Fruit fly (Drosophila melanogaster) S2 (cell line): ENCODE data around the gene CG4887.

ENCODE experiments used
- CG8478 ChIP-seq: fragments of >200 bp; optimal IDR thresholded peaks from 2 replicates; lab custom pipeline; 2018
- CTCF ChIP-seq, 2 experiments: fragments of >200 bp; optimal IDR thresholded peaks; 2 replicates each; lab custom pipeline; 2018

CG4887 gene

DNA sequence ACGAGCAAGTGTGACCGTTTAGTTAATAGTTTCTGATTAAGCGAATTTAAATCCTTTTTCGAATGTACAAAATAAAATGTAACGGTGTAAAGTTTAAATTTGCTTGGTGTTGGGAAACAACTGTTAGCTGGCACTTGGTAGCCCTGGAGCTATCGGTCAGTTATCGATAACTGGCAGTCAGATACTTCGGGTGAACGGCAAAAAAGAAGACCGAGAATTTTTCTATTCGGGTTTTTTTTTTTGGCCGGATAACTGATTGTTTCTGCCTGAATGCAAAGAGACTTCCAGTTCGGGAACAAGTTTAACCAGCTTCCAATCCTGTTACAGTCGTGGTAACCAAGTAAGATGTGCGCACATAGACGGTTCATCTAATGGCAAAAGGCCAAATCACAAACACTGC, 4.7 kb downstream of the CG4887 start, which contains the start of gene CG4896:
Gene CG4896, plus strand, starts transcription at position 169 of the 400 bp plus-strand sequence.
- no peak for TF ChIP-seq CG8478 (lab: Kevin White, UChicago)
- TF ChIP-seq CTCF (optimal IDR thresholded peaks at IDR 0.05; lab: Kevin White, UChicago): no peak

DNA sequence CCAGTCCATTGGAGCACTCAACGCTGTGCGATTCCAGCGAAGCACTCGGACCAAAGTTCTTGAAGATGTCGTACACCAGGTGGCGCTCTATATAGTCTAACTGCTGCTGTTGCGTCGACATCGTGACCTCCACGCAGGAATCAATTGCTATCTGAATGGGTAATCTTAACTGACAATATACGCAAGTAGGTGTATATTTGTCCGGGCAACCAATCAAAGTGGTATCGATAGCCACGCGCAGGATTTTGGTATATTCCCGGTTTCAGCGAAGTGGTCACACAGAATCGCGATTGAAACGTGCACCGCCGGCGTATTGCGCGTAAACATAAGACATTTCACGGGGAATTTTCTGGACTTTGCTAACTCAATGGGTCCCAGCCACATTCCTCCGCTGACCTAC, 11.0 kb downstream of the CG4887 start, which contains the start of the genes CG5126 and Tgt:
Gene CG5126, minus strand, starts transcription at position 222 of the 400 bp plus-strand sequence.
Gene Tgt, plus strand, starts transcription at position 267 of the 400 bp plus-strand sequence.
- peak; percentile 68 to 83 for TF ChIP-seq CTCF (optimal IDR thresholded peaks at IDR 0.05; lab: Kevin White, UChicago)
- no peak for TF ChIP-seq CG8478 (lab: Kevin White, UChicago)

DNA sequence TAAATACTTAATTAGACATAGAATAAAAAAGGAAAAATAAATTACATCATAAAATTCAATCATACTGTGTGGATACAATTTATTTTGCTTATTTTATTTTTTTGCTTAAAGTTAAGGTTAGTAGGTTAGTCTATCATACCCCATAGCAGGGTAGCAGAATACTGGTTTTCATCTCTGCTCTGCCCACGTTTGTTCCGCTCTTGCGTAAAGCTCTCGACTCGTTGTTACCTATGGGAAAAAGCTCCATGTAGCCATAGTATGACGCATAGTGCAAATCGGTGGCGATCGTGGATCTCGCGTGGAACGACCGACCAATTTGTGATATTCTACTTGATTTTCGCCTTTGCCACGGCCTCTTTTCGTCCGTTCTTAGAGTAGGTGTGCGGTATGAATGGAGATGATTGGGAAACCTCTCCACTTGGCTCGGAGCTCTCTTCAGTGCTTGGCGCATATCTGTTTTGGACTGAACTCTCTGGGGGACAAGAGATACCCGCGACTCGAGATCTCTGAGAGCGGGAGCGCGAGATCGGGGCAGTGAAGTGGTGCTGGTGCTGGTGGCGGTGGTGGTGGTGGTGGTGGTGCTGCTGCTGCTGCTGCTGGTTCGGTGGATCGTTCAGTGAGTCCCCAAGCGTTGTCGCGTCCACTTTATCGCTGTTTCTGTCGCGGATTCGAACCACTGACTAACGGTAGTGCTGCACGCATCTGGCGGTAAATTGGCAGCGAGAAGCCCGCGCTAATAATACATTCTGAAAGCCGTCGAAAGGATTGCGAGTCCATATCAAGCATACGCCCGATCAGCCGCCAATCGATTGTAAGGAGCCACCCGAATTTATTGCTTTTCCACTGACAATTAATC, 13.1 kb downstream of the CG4887 start, which contains the start of gene CG5001:
Gene CG5001, plus strand, starts transcription at position 116 of the 856 bp plus-strand sequence.
- TF ChIP-seq CTCF (optimal IDR thresholded peaks at IDR 0.05; lab: Kevin White, UChicago) (no peak), CG8478 (lab: Kevin White, UChicago) (no peak)

dm6 chr2L:1199166-1199565, 26.4 kb downstream of the CG4887 start, which contains the start of the genes CG5139 and CG43348:
CG5139 (minus strand) TSS chr2L:1199266.
CG43348 (plus strand) TSS chr2L:1199412.
- TF ChIP-seq CG8478 (lab: Kevin White, UChicago) (no peak), CTCF (optimal IDR thresholded peaks at IDR 0.05; lab: Kevin White, UChicago) (no peak)

- TF ChIP-seq CG8478 (lab: Kevin White, UChicago): no peak
- TF ChIP-seq CTCF (optimal IDR thresholded peaks at IDR 0.05; lab: Kevin White, UChicago): no peak
These were observed 27.3 kb downstream of the CG4887 start, which contains the start of the genes CG43349 and CG5011 for dm6 chr2L:1199912-1200721. CG43349 (plus strand) TSS chr2L:1200205. CG5011 (plus strand) TSS chr2L:1200671.

DNA sequence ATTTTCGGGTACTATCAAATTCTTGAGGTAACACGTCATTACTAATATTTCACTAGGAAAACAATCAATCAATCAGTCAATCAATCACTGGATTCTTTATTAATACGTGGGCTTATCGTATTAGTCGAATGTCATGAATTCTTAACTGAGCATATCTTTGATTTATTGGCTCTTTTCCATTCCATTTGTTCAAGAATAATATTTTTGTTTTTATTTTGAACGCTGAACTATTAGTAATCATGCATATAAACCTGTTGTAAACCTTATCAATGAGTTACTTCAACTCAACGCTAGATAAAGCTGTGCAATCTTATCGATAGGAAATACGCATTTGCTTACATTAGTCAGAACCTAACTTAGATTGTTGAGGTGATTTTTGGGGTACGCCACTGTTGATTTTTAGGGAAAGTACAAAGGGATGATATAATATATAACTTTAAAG, 28.6 kb downstream of the CG4887 start:
- TF ChIP-seq CG8478 (lab: Kevin White, UChicago) (no peak), CTCF (optimal IDR thresholded peaks at IDR 0.05; lab: Kevin White, UChicago) (no peak)

DNA sequence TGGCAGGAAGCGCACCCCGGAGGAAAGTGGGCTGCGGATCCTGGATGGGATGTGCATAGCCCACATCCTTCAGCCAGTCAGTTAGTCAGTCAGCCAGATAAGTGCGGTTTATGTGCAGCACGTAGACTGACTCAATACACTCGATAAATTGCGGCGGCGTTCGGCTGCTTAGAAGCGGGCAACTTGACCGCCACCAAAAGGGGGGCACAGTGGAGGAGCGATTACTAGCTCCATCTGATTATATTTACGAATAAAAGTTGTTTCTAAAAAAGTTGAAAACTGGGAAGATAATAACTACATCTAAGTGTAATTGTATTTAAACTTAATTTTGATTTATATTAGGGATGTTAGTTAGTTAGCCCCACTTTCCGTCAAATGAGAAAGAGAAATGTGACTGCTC, 29.6 kb downstream of the CG4887 start:
- TF ChIP-seq CTCF (optimal IDR thresholded peaks at IDR 0.05; lab: Kevin White, UChicago) (no peak), CG8478 (lab: Kevin White, UChicago) (no peak)

- TF ChIP-seq CTCF (optimal IDR thresholded peaks at IDR 0.05; lab: Kevin White, UChicago): no peak
- TF ChIP-seq CG8478 (lab: Kevin White, UChicago): no peak
These were observed 31.1 kb downstream of the CG4887 start, which contains the start of gene CG14342 for dm6 chr2L:1203915-1204314. CG14342 (plus strand) TSS chr2L:1204215.

- no peak for TF ChIP-seq CG8478 (lab: Kevin White, UChicago)
- TF ChIP-seq CTCF (optimal IDR thresholded peaks at IDR 0.05; lab: Kevin White, UChicago): no peak
These were observed 34.6 kb downstream of the CG4887 start for dm6 chr2L:1207432-1207831.

- no peak for TF ChIP-seq CTCF (optimal IDR thresholded peaks at IDR 0.05; lab: Kevin White, UChicago)
- TF ChIP-seq CG8478 (lab: Kevin White, UChicago): no peak
These were observed 38.7 kb downstream of the CG4887 start for dm6 chr2L:1211528-1211927.

DNA sequence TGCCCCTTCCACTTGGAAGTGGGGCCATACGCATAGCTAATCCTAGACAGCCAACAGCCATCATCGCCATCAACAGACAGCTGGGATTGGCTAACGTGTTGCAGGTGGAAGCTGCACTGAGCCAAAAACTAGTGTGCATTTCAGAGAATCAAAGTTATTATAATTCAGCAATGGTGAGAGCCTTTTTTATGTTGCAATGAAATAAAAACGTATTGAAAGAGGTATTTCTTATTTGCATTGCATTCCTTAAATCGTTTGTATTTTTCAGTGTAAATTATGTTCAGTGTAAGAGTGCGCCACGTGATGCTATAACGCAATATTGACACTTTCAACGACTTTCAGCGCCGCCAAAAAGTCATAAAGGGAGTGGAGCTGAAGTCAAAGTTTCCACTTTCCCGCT, 40.8 kb downstream of the CG4887 start:
- TF ChIP-seq CTCF (optimal IDR thresholded peaks at IDR 0.05; lab: Kevin White, UChicago) (no peak), CG8478 (lab: Kevin White, UChicago) (no peak)

DNA sequence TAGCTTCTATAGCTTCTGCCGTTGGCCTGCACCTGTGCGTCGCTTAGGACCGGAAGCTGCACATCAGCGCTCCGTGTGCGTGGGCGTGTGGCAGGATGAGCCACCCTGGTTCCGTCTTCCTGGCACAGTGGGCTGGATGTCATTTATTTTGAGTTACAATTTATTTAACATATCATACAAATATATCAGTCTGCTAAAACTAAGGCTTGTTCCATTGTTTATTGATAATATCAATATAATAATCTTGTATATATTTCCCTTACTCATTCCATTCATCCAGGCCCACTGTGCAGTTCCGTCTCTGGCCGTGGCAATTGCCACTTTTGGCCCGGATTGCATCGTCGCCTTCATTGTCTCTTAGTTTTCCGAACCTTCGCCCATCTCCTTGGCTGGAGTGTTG, 41.7 kb downstream of the CG4887 start:
- no peak for TF ChIP-seq CG8478 (lab: Kevin White, UChicago)
- TF ChIP-seq CTCF (optimal IDR thresholded peaks at IDR 0.05; lab: Kevin White, UChicago): no peak

dm6 chr2L:1217033-1217612, 44.3 kb downstream of the CG4887 start:
- TF ChIP-seq CG8478 (lab: Kevin White, UChicago): no peak
- TF ChIP-seq CTCF (optimal IDR thresholded peaks at IDR 0.05; lab: Kevin White, UChicago): no peak

DNA sequence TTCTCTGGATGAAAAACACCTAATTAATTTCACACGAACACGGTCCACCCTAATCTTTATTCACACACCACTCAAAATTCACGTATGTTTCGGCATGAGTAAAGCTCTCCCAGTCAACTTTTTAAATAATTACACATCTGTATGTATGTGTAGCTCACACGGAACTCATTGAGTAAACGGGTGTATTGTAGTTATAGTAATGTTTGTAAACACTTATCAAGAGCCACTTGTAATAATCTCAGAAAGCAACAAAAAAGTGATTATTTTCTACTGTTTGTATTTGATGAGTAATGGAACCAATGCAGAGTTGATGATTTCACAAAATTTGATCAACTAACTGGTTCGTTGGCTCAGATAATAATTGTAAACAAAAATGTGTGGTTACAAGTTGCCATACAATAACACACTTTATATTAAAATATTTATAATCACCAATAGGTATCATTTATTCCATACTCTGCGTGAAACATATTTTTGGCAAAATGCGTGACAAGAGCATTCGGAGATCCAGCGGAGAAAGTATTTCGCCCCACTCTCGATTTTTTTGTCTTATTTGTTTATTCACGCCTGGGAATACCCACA, 45.2 kb downstream of the CG4887 start:
- TF ChIP-seq CTCF (optimal IDR thresholded peaks at IDR 0.05; lab: Kevin White, UChicago): no peak
- no peak for TF ChIP-seq CG8478 (lab: Kevin White, UChicago)
